Worm (Caenorhabditis elegans): ENCODE data around the gene Y73C8B.5.

Gene Y73C8B.5

ce11 chrV:3196832-3197329 is at the start of gene Y73C8B.5, which contains the start of gene Y73C8B.1:
Y73C8B.5 (plus strand) TSS chrV:3197268.
Y73C8B.1 (minus strand) TSS chrV:3196882.
- no peak for TF ChIP-seq unc-62 (GFP tag; optimal IDR thresholded peaks at IDR 0.05)

- TF ChIP-seq unc-62 (GFP tag; optimal IDR thresholded peaks at IDR 0.05) = no peak
Measured at ce11 chrV:3149910-3150428, 47.1 kb upstream of the Y73C8B.5 start.

ce11 chrV:3151862-3152261 is 45.2 kb upstream of the Y73C8B.5 start, which contains the start of gene srab-6:
srab-6 (minus strand) TSS chrV:3151962.
- no peak for TF ChIP-seq unc-62 (GFP tag; optimal IDR thresholded peaks at IDR 0.05)

- no peak for TF ChIP-seq unc-62 (GFP tag; optimal IDR thresholded peaks at IDR 0.05)
Measured at ce11 chrV:3155072-3155471, 42.0 kb upstream of the Y73C8B.5 start, which contains the start of gene srab-7. srab-7 (minus strand) TSS chrV:3155172.

- no peak for TF ChIP-seq unc-62 (GFP tag; optimal IDR thresholded peaks at IDR 0.05)
Measured at ce11 chrV:3156786-3157185, 40.3 kb upstream of the Y73C8B.5 start, which contains the start of gene exh-1. exh-1 (plus strand) TSS chrV:3157086.

ce11 chrV:3158379-3158778 is 38.7 kb upstream of the Y73C8B.5 start:
- TF ChIP-seq unc-62 (GFP tag; optimal IDR thresholded peaks at IDR 0.05) = no peak

- no peak for TF ChIP-seq unc-62 (GFP tag; optimal IDR thresholded peaks at IDR 0.05)
Measured at ce11 chrV:3159252-3159651, 37.8 kb upstream of the Y73C8B.5 start, which contains the start of gene C36C5.12. C36C5.12 (minus strand) TSS chrV:3159352.

ce11 chrV:3162299-3162698 is 34.8 kb upstream of the Y73C8B.5 start:
- TF ChIP-seq unc-62 (GFP tag; optimal IDR thresholded peaks at IDR 0.05) = no peak

ce11 chrV:3163143-3163542 is 33.9 kb upstream of the Y73C8B.5 start:
- TF ChIP-seq unc-62 (GFP tag; optimal IDR thresholded peaks at IDR 0.05) = no peak

- no peak for TF ChIP-seq unc-62 (GFP tag; optimal IDR thresholded peaks at IDR 0.05)
Measured at ce11 chrV:3165438-3165837, 31.6 kb upstream of the Y73C8B.5 start, which contains the start of gene C36C5.14. C36C5.14 (minus strand) TSS chrV:3165538.

- no peak for TF ChIP-seq unc-62 (GFP tag; optimal IDR thresholded peaks at IDR 0.05)
Measured at ce11 chrV:3166260-3166659, 30.8 kb upstream of the Y73C8B.5 start, which contains the start of gene C36C5.4. C36C5.4 (plus strand) TSS chrV:3166560.

ce11 chrV:3168650-3169049 is 28.4 kb upstream of the Y73C8B.5 start, which contains the start of gene C36C5.15:
C36C5.15 (minus strand) TSS chrV:3168750.
- no peak for TF ChIP-seq unc-62 (GFP tag; optimal IDR thresholded peaks at IDR 0.05)

ce11 chrV:3169838-3170237 is 27.2 kb upstream of the Y73C8B.5 start, which contains the start of gene srbc-6:
srbc-6 (plus strand) TSS chrV:3170138.
- TF ChIP-seq unc-62 (GFP tag; optimal IDR thresholded peaks at IDR 0.05) = no peak

ce11 chrV:3171625-3172024 is 25.4 kb upstream of the Y73C8B.5 start:
- TF ChIP-seq unc-62 (GFP tag; optimal IDR thresholded peaks at IDR 0.05) = no peak

ce11 chrV:3176161-3176560 is 20.9 kb upstream of the Y73C8B.5 start, which contains the start of gene srab-8:
srab-8 (plus strand) TSS chrV:3176461.
- no peak for TF ChIP-seq unc-62 (GFP tag; optimal IDR thresholded peaks at IDR 0.05)

ce11 chrV:3185855-3186254 is 11.2 kb upstream of the Y73C8B.5 start:
- no peak for TF ChIP-seq unc-62 (GFP tag; optimal IDR thresholded peaks at IDR 0.05)

- TF ChIP-seq unc-62 (GFP tag; optimal IDR thresholded peaks at IDR 0.05) = no peak
Measured at ce11 chrV:3188043-3188442, 9.0 kb upstream of the Y73C8B.5 start, which contains the start of gene lag-2. lag-2 (plus strand) TSS chrV:3188343.

Measured in whole organism, dauer.